Fruit fly (Drosophila melanogaster) whole organism, wandering third instar larva: ENCODE measurements around the gene CG4438.

Experiments
- Abd-B ChIP-seq: fragments of >200 bp; optimal IDR thresholded peaks from 2 replicates; lab custom pipeline; 2017; ENCODE audit warnings: missing biosample characterization, missing genetic modification characterization
- CG9705 ChIP-seq: fragments of 200-800 bp; sonication (Bioruptor generic); optimal IDR thresholded peaks from 2 replicates; lab custom pipeline; 2018; ENCODE audit warnings: missing biosample characterization, mild to moderate bottlenecking, missing genetic modification characterization
- CrebA ChIP-seq: fragments of 200-800 bp; sonication (Bioruptor generic); optimal IDR thresholded peaks from 2 replicates; lab custom pipeline; 2016; ENCODE audit warnings: missing biosample characterization, mild to moderate bottlenecking, missing genetic modification characterization, borderline replicate concordance
- Dfd ChIP-seq: fragments of >200 bp; optimal IDR thresholded peaks from 2 replicates; lab custom pipeline; 2017; ENCODE audit warnings: missing biosample characterization, missing genetic modification characterization
- Dif ChIP-seq: fragments of 200-275, 200-300 bp; sonication (Bioruptor generic); optimal IDR thresholded peaks from 2 replicates; lab custom pipeline; 2018; ENCODE audit warnings: missing biosample characterization, missing genetic modification characterization; ENCODE audit not compliant: partially characterized antibody
- GATAd ChIP-seq: sonication (Bioruptor generic); optimal IDR thresholded peaks from 2 replicates; lab custom pipeline; 2016; ENCODE audit warnings: missing biosample characterization, missing genetic modification characterization
- HLH106 ChIP-seq: fragments of 200-800 bp; optimal IDR thresholded peaks from 3 replicates; lab custom pipeline; 2019; ENCODE audit warnings: missing biosample characterization, mild to moderate bottlenecking, missing genetic modification characterization, moderate library complexity
- Hnf4 ChIP-seq: fragments of 200-800 bp; sonication (Bioruptor generic); optimal IDR thresholded peaks from 2 replicates; lab custom pipeline; 2016; ENCODE audit warnings: missing biosample characterization, mild to moderate bottlenecking, missing genetic modification characterization
- Hr83 ChIP-seq: fragments of 200-300 bp; sonication (Bioruptor generic); optimal IDR thresholded peaks from 2 replicates; lab custom pipeline; 2016; ENCODE audit warnings: missing biosample characterization, mild to moderate bottlenecking, missing genetic modification characterization, moderate library complexity; ENCODE audit not compliant: poor library complexity, severe bottlenecking
- Mio ChIP-seq: sonication (Bioruptor generic); optimal IDR thresholded peaks from 2 replicates; lab custom pipeline; 2016; ENCODE audit warnings: missing biosample characterization, missing genetic modification characterization
- Myc ChIP-seq: fragments of >200 bp; optimal IDR thresholded peaks from 2 replicates; lab custom pipeline; 2017
- OdsH ChIP-seq: fragments of 200-800 bp; sonication (Bioruptor generic); optimal IDR thresholded peaks from 2 replicates; lab custom pipeline; 2016; ENCODE audit warnings: missing biosample characterization, mild to moderate bottlenecking, missing genetic modification characterization
- Rel ChIP-seq, 2 experiments: fragments of 200-800 bp; sonication (Bioruptor generic) in 1 of 2; optimal IDR thresholded peaks; 2 replicates in 1 of 2; 3 replicates in 1 of 2; lab custom pipeline; 2016 to 2019; ENCODE audit warnings: mild to moderate bottlenecking in 2 of 2, missing biosample characterization in 2 of 2, missing genetic modification characterization in 2 of 2, moderate library complexity in 1 of 2
- Vsx2 ChIP-seq: fragments of 200-300, 225-300 bp; sonication (Bioruptor generic); optimal IDR thresholded peaks from 2 replicates; lab custom pipeline; 2018; ENCODE audit warnings: missing biosample characterization, missing genetic modification characterization; ENCODE audit not compliant: partially characterized antibody
- brk ChIP-seq: fragments of 200-800 bp; sonication (Bioruptor generic); optimal IDR thresholded peaks from 2 replicates; lab custom pipeline; 2016; ENCODE audit warnings: missing biosample characterization, mild to moderate bottlenecking, missing genetic modification characterization
- dl ChIP-seq, 2 experiments: fragments of 175-275, 200-275 bp in 1 of 2; fragments of 200-275 bp in 1 of 2; sonication (Bioruptor generic); optimal IDR thresholded peaks; lab custom pipeline; 2018; ENCODE audit warnings: mild to moderate bottlenecking in 2 of 2, missing biosample characterization in 2 of 2, missing genetic modification characterization in 2 of 2, moderate library complexity in 2 of 2; ENCODE audit not compliant: partially characterized antibody in 2 of 2, insufficient read depth in 1 of 2
- dmrt93B ChIP-seq: fragments of 200-800 bp; sonication (Bioruptor generic); optimal IDR thresholded peaks from 2 replicates; lab custom pipeline; 2018; ENCODE audit warnings: missing biosample characterization, mild to moderate bottlenecking, missing genetic modification characterization
- dsf ChIP-seq: sonication (Bioruptor generic); optimal IDR thresholded peaks from 2 replicates; lab custom pipeline; 2016; ENCODE audit warnings: missing biosample characterization, missing genetic modification characterization, borderline replicate concordance
- ey ChIP-seq: fragments of 200-800 bp; sonication (Bioruptor generic); optimal IDR thresholded peaks from 2 replicates; lab custom pipeline; 2016; ENCODE audit warnings: missing biosample characterization, missing genetic modification characterization
- foxo ChIP-seq, 2 experiments: fragments of 200-800 bp; sonication (Bioruptor generic); optimal IDR thresholded peaks; 2 replicates in 1 of 2; 3 replicates in 1 of 2; lab custom pipeline; 2016 to 2017; ENCODE audit warnings: missing biosample characterization in 2 of 2, missing genetic modification characterization in 2 of 2
- fru ChIP-seq: fragments of 200-800 bp; sonication (Bioruptor generic); optimal IDR thresholded peaks from 3 replicates; lab custom pipeline; 2016; ENCODE audit warnings: missing biosample characterization, mild to moderate bottlenecking, missing genetic modification characterization
- jim ChIP-seq: fragments of 175-275, 200-325 bp; sonication (Bioruptor generic); optimal IDR thresholded peaks from 2 replicates; lab custom pipeline; 2016; ENCODE audit warnings: missing biosample characterization, mild to moderate bottlenecking, missing genetic modification characterization
- lola ChIP-seq: fragments of >200 bp; optimal IDR thresholded peaks from 2 replicates; lab custom pipeline; 2017; ENCODE audit warnings: missing biosample characterization, missing genetic modification characterization
- pan ChIP-seq: fragments of >200 bp; optimal IDR thresholded peaks from 2 replicates; lab custom pipeline; 2017
- psq ChIP-seq: fragments of 200-800 bp; sonication (Bioruptor generic); optimal IDR thresholded peaks from 3 replicates; lab custom pipeline; 2017; ENCODE audit warnings: missing biosample characterization, mild to moderate bottlenecking, missing genetic modification characterization, moderate library complexity
- rgr ChIP-seq: fragments of 200-800 bp; sonication (Bioruptor generic); optimal IDR thresholded peaks from 3 replicates; lab custom pipeline; 2016; ENCODE audit warnings: missing biosample characterization, mild to moderate bottlenecking, missing genetic modification characterization
- sage ChIP-seq: fragments of 200-800 bp; sonication (Bioruptor generic); optimal IDR thresholded peaks from 2 replicates; lab custom pipeline; 2016; ENCODE audit warnings: missing biosample characterization, mild to moderate bottlenecking, missing genetic modification characterization
- sv ChIP-seq: fragments of 200-800 bp; sonication (Bioruptor generic); optimal IDR thresholded peaks from 3 replicates; lab custom pipeline; 2016; ENCODE audit warnings: missing biosample characterization, missing genetic modification characterization
- tai ChIP-seq: sonication (Bioruptor generic); optimal IDR thresholded peaks from 2 replicates; lab custom pipeline; 2016; ENCODE audit warnings: missing biosample characterization, missing genetic modification characterization
- usp ChIP-seq: fragments of >200 bp; optimal IDR thresholded peaks from 2 replicates; lab custom pipeline; 2017; ENCODE audit warnings: missing biosample characterization, missing genetic modification characterization
- woc ChIP-seq: sonication (Bioruptor generic); optimal IDR thresholded peaks from 2 replicates; lab custom pipeline; 2016; ENCODE audit warnings: missing biosample characterization, mild to moderate bottlenecking, missing genetic modification characterization

The CG4438 gene

DNA sequence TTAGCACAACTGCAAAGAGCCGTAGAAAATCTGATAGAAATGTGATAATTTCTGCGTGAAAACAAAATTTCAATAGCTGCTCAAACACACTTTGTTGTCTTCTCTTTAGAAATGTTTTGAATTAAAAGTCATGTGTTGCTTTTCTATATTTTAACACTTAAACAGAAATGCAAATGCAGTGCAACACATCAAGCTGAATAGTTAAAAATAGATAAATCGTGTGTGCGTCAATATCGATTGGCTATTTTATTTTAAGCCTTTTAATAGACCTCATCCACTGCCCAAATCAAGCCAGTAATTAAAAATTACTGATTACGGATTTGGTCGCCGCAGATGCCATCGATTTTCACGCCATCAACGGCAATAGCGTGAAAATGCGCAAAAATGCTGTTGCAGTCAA is at the start of gene CG4438:
Gene CG4438, minus strand, starts transcription at position 101 of the 400 bp plus-strand sequence.
- TF ChIP-seq foxo (GFP tag; optimal IDR thresholded peaks at IDR 0.05; lab: Kevin White, UChicago) (no peak), pan (no peak), CrebA (GFP tag; lab: Kevin White, UChicago) (no peak), usp (GFP tag; lab: Kevin White, UChicago) (no peak), CG9705 (GFP tag; lab: Kevin White, UChicago) (no peak), fru (GFP tag; lab: Kevin White, UChicago) (no peak)

DNA sequence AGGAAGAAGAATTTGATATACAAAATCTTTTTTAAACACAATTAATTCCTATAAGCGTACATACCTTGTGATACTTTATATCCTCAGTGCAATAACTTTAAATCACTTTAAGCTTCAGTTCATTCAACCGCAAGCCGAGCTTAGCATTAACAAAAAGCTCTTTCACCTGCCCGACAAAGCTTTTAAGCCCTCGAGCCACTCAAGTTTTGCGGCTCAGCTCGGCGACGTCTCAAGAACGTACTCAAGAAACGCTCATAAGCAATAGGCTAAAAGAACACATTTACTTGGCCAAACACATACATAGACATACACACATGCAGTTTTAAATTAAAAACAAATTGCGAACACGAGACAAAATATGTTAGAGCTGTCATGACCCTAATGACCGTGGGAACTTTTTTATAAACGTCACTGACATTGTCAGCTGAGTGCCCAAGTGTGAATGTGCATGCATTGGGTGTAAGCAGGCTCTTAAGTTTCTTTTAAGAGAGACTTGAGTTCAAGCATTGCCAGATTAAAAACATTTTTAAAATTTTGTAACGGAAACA is 48.7 kb upstream of the CG4438 start:
- TF ChIP-seq Hr83 (GFP tag; lab: Kevin White, UChicago): no peak
- no peak for TF ChIP-seq Vsx2 (GFP tag; lab: Kevin White, UChicago)
- no peak for TF ChIP-seq ey (GFP tag; lab: Kevin White, UChicago)
- no peak for TF ChIP-seq Hnf4
- TF ChIP-seq HLH106 (tag; lab: Kevin White, UChicago): no peak
- no peak for TF ChIP-seq woc (GFP tag; lab: Kevin White, UChicago)
- TF ChIP-seq tai: no peak
- no peak for TF ChIP-seq dmrt93B (GFP tag; lab: Kevin White, UChicago)
- no peak for TF ChIP-seq dsf (GFP tag; lab: Kevin White, UChicago)
- TF ChIP-seq Dif (GFP tag; lab: Kevin White, UChicago): no peak
- TF ChIP-seq lola: no peak
- no peak for TF ChIP-seq sv (GFP tag; lab: Kevin White, UChicago)
- TF ChIP-seq brk: no peak
- no peak for TF ChIP-seq sage (GFP tag; lab: Kevin White, UChicago)
- TF ChIP-seq CrebA (GFP tag; lab: Kevin White, UChicago): no peak
- no peak for TF ChIP-seq rgr
- TF ChIP-seq OdsH (GFP tag; lab: Kevin White, UChicago): no peak
- TF ChIP-seq dl (GFP tag; optimal IDR thresholded peaks at IDR 0.05; lab: Kevin White, UChicago; ENCODE audit: insufficient read depth in 1 of 2, partially characterized antibody in 2 of 2): no peak
- no peak for TF ChIP-seq Mio (GFP tag; lab: Kevin White, UChicago)

DNA sequence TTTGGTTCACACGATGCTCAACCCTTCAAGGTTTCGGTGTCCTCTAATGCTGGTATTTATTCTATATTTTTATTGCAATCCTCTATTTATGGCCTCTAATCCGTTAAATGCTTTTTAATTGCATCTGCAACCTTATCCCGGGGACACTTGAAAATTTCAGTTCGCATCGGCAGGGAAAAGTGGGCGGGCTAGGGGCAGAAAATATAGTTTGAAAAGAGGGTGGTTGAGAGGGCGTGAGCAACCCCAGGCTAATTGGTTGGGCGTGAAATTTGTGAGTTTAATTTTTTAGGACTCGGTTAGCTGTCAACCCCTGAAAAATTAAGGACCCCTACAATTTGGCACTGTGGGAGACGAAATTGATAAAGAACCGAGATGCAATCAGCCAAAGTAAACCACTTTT is 48.0 kb upstream of the CG4438 start:
- TF ChIP-seq Vsx2 (GFP tag; lab: Kevin White, UChicago) (no peak), Hnf4 (no peak), HLH106 (tag; lab: Kevin White, UChicago) (no peak), Rel (GFP tag; optimal IDR thresholded peaks at IDR 0.05; lab: Kevin White, UChicago) (no peak), Rel (tag; optimal IDR thresholded peaks at IDR 0.05; lab: Kevin White, UChicago) (no peak), dl (GFP tag; optimal IDR thresholded peaks at IDR 0.05; lab: Kevin White, UChicago; ENCODE audit: insufficient read depth in 1 of 2, partially characterized antibody in 2 of 2) (no peak), Mio (GFP tag; lab: Kevin White, UChicago) (no peak), Abd-B (GFP tag; lab: Kevin White, UChicago) (no peak), Myc (lab: Kevin White, UChicago) (no peak), fru (GFP tag; lab: Kevin White, UChicago) (no peak), ey (GFP tag; lab: Kevin White, UChicago) (no peak), rgr (no peak), psq (GFP tag; lab: Kevin White, UChicago) (no peak), Dfd (GFP tag; lab: Kevin White, UChicago) (no peak), GATAd (GFP tag; lab: Kevin White, UChicago) (no peak), sage (GFP tag; lab: Kevin White, UChicago) (no peak), woc (GFP tag; lab: Kevin White, UChicago) (no peak), jim (GFP tag; lab: Kevin White, UChicago) (no peak)
- TF ChIP-seq, all 38 proteins: peak for 0

- no peak for TF ChIP-seq sage (GFP tag; lab: Kevin White, UChicago)
- no peak for TF ChIP-seq Rel (GFP tag; optimal IDR thresholded peaks at IDR 0.05; lab: Kevin White, UChicago)
- peak; percentile 38 for TF ChIP-seq Rel (tag; optimal IDR thresholded peaks at IDR 0.05; lab: Kevin White, UChicago)
Measured at dm6 chr2L:9442795-9443287, 45.1 kb upstream of the CG4438 start.
